Fruit fly (Drosophila melanogaster) whole organism, embryonic: Measurements from ENCODE around the gene Sar1.

ENCODE experiments used
- Adf1 ChIP-seq: fragments of 200-800 bp; sonication (Bioruptor generic); IDR thresholded peaks from 2 replicates; pipeline ENCODE4 v1.3.6; 2022; ENCODE audit warnings: missing biosample characterization, missing genetic modification characterization
- B-H2 ChIP-seq: fragments of 200-800 bp; sonication (Bioruptor generic); optimal IDR thresholded peaks from 2 replicates; lab custom pipeline; 2018; ENCODE audit warnings: missing biosample characterization, mild to moderate bottlenecking, missing genetic modification characterization
- CG10267 ChIP-seq: fragments of 200-800 bp; sonication (Bioruptor generic); optimal IDR thresholded peaks from 2 replicates; lab custom pipeline; 2018; ENCODE audit warnings: missing biosample characterization, mild to moderate bottlenecking, missing genetic modification characterization, moderate library complexity
- CG10321 ChIP-seq: fragments of 200-800 bp; sonication (Bioruptor generic); IDR thresholded peaks from 2 replicates; pipeline ENCODE4 v1.3.6; 2022; ENCODE audit warnings: missing biosample characterization, missing genetic modification characterization
- CG10565 ChIP-seq: fragments of 200-800 bp; sonication (Bioruptor generic); optimal IDR thresholded peaks from 3 replicates; lab custom pipeline; 2016; ENCODE audit warnings: missing biosample characterization, mild to moderate bottlenecking, missing genetic modification characterization
- CG12659 ChIP-seq: fragments of 200-800 bp; sonication (Bioruptor generic); optimal IDR thresholded peaks from 3 replicates; lab custom pipeline; 2017; ENCODE audit warnings: mild to moderate bottlenecking, missing biosample characterization, missing genetic modification reagents, missing genetic modification characterization
- CG12769 ChIP-seq: fragments of 200-800 bp; sonication (Bioruptor generic); optimal IDR thresholded peaks from 2 replicates; lab custom pipeline; 2019; ENCODE audit warnings: missing biosample characterization, mild to moderate bottlenecking, missing genetic modification characterization, moderate library complexity
- CG15073 ChIP-seq: fragments of 200-800 bp; sonication (Bioruptor generic); optimal IDR thresholded peaks from 2 replicates; lab custom pipeline; 2016; ENCODE audit warnings: missing biosample characterization, missing genetic modification characterization
- CG32532 ChIP-seq: fragments of 200-800 bp; sonication (Bioruptor generic); IDR thresholded peaks from 2 replicates; pipeline ENCODE4 v1.3.6; 2022; ENCODE audit warnings: missing biosample characterization, missing genetic modification characterization
- CG3407 ChIP-seq: fragments of 200-800 bp; sonication (Bioruptor generic); optimal IDR thresholded peaks from 2 replicates; lab custom pipeline; 2018; ENCODE audit warnings: missing biosample characterization, mild to moderate bottlenecking, missing genetic modification characterization
- CG4404 ChIP-seq: fragments of 200-800 bp; sonication (Bioruptor generic); IDR thresholded peaks from 2 replicates; pipeline ENCODE4 v1.3.6; 2022; ENCODE audit warnings: missing biosample characterization, missing genetic modification characterization
- CG6683 ChIP-seq: fragments of 200-800 bp; sonication (Bioruptor generic); optimal IDR thresholded peaks from 2 replicates; lab custom pipeline; 2017; ENCODE audit warnings: missing biosample characterization, mild to moderate bottlenecking, missing genetic modification characterization, missing genetic modification reagents
- CG6854 ChIP-seq: fragments of 200-800 bp; sonication (Bioruptor generic); optimal IDR thresholded peaks from 3 replicates; lab custom pipeline; 2017; ENCODE audit warnings: missing biosample characterization, mild to moderate bottlenecking, missing genetic modification characterization
- CG9876 ChIP-seq: fragments of 200-800 bp; sonication (Bioruptor generic); optimal IDR thresholded peaks from 2 replicates; lab custom pipeline; 2016; ENCODE audit warnings: missing biosample characterization, missing genetic modification characterization
- Dref ChIP-seq: fragments of 200-800 bp; sonication (Bioruptor generic); IDR thresholded peaks from 2 replicates; pipeline ENCODE4 v1.3.6; 2022; ENCODE audit warnings: missing biosample characterization, missing genetic modification characterization
- E2f2 ChIP-seq: fragments of 200-800 bp; sonication (Bioruptor generic); IDR thresholded peaks from 2 replicates; pipeline ENCODE4 v1.3.6; 2022; ENCODE audit warnings: missing biosample characterization, missing genetic modification characterization
- ERR ChIP-seq: fragments of 200-800 bp; sonication (Bioruptor generic); optimal IDR thresholded peaks from 2 replicates; lab custom pipeline; 2016; ENCODE audit warnings: missing biosample characterization, missing genetic modification characterization
- HmgD ChIP-seq: fragments of 200-800 bp; sonication (Bioruptor generic); optimal IDR thresholded peaks from 3 replicates; lab custom pipeline; 2016; ENCODE audit warnings: missing biosample characterization, missing genetic modification characterization
- Hr3 ChIP-seq: fragments of 200-800 bp; sonication (Bioruptor generic); optimal IDR thresholded peaks from 3 replicates; lab custom pipeline; 2016; ENCODE audit warnings: missing biosample characterization, missing genetic modification characterization
- Hsf ChIP-seq: fragments of 200-800 bp; sonication (Bioruptor generic); optimal IDR thresholded peaks from 3 replicates; lab custom pipeline; 2016; ENCODE audit warnings: missing biosample characterization, missing genetic modification characterization
- Lim3 ChIP-seq: fragments of 200-800 bp; sonication (Bioruptor generic); IDR thresholded peaks from 2 replicates; pipeline ENCODE4 v1.3.6; 2022; ENCODE audit warnings: missing biosample characterization, missing genetic modification characterization
- Med ChIP-seq: fragments of 200-800 bp; sonication (Bioruptor generic); peaks from one replicate; lab custom pipeline; 2016; ENCODE audit warnings: missing biosample characterization, missing genetic modification characterization, mild to moderate bottlenecking, inconsistent platforms, moderate library complexity
- NK7.1 ChIP-seq: fragments of 200-800 bp; sonication (Bioruptor generic); optimal IDR thresholded peaks from 3 replicates; lab custom pipeline; 2016; ENCODE audit warnings: missing biosample characterization, missing genetic modification characterization
- Neu2 ChIP-seq: fragments of 200-800 bp; sonication (Bioruptor generic); optimal IDR thresholded peaks from 3 replicates; lab custom pipeline; 2016; ENCODE audit warnings: missing biosample characterization, missing genetic modification characterization, borderline replicate concordance
- Optix ChIP-seq: fragments of 200-800 bp; sonication (Bioruptor generic); IDR thresholded peaks from 3 replicates; pipeline ENCODE4 v1.3.6; 2022; ENCODE audit warnings: missing biosample characterization, missing genetic modification characterization
- Scr ChIP-seq: fragments of 200-800 bp; sonication (Bioruptor generic); IDR thresholded peaks from 2 replicates; pipeline ENCODE4 v1.3.6; 2022; ENCODE audit warnings: missing biosample characterization, missing genetic modification characterization; ENCODE audit not compliant: partially characterized antibody
- Sry-δ ChIP-seq: fragments of 200-800 bp; sonication (Bioruptor generic); optimal IDR thresholded peaks from 2 replicates; lab custom pipeline; 2016; ENCODE audit warnings: missing biosample characterization, missing genetic modification characterization
- Ssrp ChIP-seq: fragments of 200-800 bp; sonication (Bioruptor generic); optimal IDR thresholded peaks from 2 replicates; lab custom pipeline; 2018; ENCODE audit warnings: missing biosample characterization, mild to moderate bottlenecking, missing genetic modification characterization, moderate library complexity
- Tbp ChIP-seq: fragments of >200 bp; optimal IDR thresholded peaks from 2 replicates; lab custom pipeline; 2018; ENCODE audit warnings: missing biosample characterization, missing genetic modification characterization
- bigmax ChIP-seq: fragments of 200-800 bp; sonication (Bioruptor generic); optimal IDR thresholded peaks from 2 replicates; lab custom pipeline; 2018; ENCODE audit warnings: missing biosample characterization, mild to moderate bottlenecking, missing genetic modification characterization
- bowl ChIP-seq: fragments of 200-800 bp; sonication (Bioruptor generic); IDR thresholded peaks from 2 replicates; pipeline ENCODE4 v1.3.6; 2022; ENCODE audit warnings: missing biosample characterization, missing genetic modification characterization
- btn ChIP-seq: fragments of 200-800 bp; sonication (Bioruptor generic); optimal IDR thresholded peaks from 2 replicates; lab custom pipeline; 2016; ENCODE audit warnings: missing biosample characterization, missing genetic modification characterization
- chinmo ChIP-seq: fragments of 200-800 bp; sonication (Bioruptor generic); IDR thresholded peaks from 4 replicates; pipeline ENCODE4 v1.3.6; 2022; ENCODE audit warnings: missing biosample characterization, missing genetic modification characterization; ENCODE audit not compliant: partially characterized antibody
- dimm ChIP-seq: fragments of 200-800 bp; sonication (Bioruptor generic); IDR thresholded peaks from 2 replicates; pipeline ENCODE4 v1.3.6; 2022; ENCODE audit warnings: missing biosample characterization, missing genetic modification characterization
- dmrt11E ChIP-seq: fragments of 200-800 bp; sonication (Bioruptor generic); optimal IDR thresholded peaks from 3 replicates; lab custom pipeline; 2018; ENCODE audit warnings: missing biosample characterization, mild to moderate bottlenecking, missing genetic modification characterization, moderate library complexity
- fd102C ChIP-seq: fragments of 200-800 bp; sonication (Bioruptor generic); optimal IDR thresholded peaks from 2 replicates; lab custom pipeline; 2018; ENCODE audit warnings: missing biosample characterization, mild to moderate bottlenecking, missing genetic modification characterization, moderate library complexity
- hb ChIP-seq: fragments of 200-800 bp; sonication (Bioruptor generic); IDR thresholded peaks from 3 replicates; pipeline ENCODE4 v1.3.6; 2022; ENCODE audit warnings: missing biosample characterization, missing genetic modification characterization; ENCODE audit not compliant: partially characterized antibody
- kni ChIP-seq: fragments of 200-800 bp; sonication (Bioruptor generic); optimal IDR thresholded peaks from 3 replicates; lab custom pipeline; 2017; ENCODE audit warnings: mild to moderate bottlenecking, missing biosample characterization, missing genetic modification reagents, missing genetic modification characterization
- lab ChIP-seq: fragments of 200-800 bp; sonication (Bioruptor generic); optimal IDR thresholded peaks from 3 replicates; lab custom pipeline; 2017; ENCODE audit warnings: missing biosample characterization, missing genetic modification characterization, mild to moderate bottlenecking, moderate library complexity, missing genetic modification reagents
- prd ChIP-seq, 3 experiments: fragments of >200 bp in 2 of 3; fragments of 200-800 bp in 1 of 3; sonication (Bioruptor generic) in 1 of 3; optimal IDR thresholded peaks in 2 of 3; IDR thresholded peaks in 1 of 3; 2 replicates in 2 of 3; 3 replicates in 1 of 3; pipeline versions ENCODE4 v1.3.6 to Lab custom; 2017 to 2022; ENCODE audit warnings: missing biosample characterization in 1 of 3, missing genetic modification characterization in 1 of 3
- repo ChIP-seq: fragments of 200-800 bp; sonication (Bioruptor generic); optimal IDR thresholded peaks from 2 replicates; lab custom pipeline; 2016; ENCODE audit warnings: missing biosample characterization, missing genetic modification characterization
- row ChIP-seq: fragments of 200-800 bp; sonication (Bioruptor generic); IDR thresholded peaks from 3 replicates; pipeline ENCODE4 v1.3.6; 2022; ENCODE audit warnings: missing biosample characterization, missing genetic modification characterization
- sens ChIP-seq: fragments of 200-800 bp; sonication (Bioruptor generic); peaks from one replicate; lab custom pipeline; 2016; ENCODE audit warnings: missing biosample characterization, missing genetic modification characterization
- sim ChIP-seq: fragments of 200-800 bp; sonication (Bioruptor generic); IDR thresholded peaks from 2 replicates; pipeline ENCODE4 v1.3.6; 2022; ENCODE audit warnings: missing biosample characterization, missing genetic modification characterization
- sug ChIP-seq: fragments of 200-800 bp; optimal IDR thresholded peaks from 2 replicates; lab custom pipeline; 2019; ENCODE audit warnings: missing biosample characterization, mild to moderate bottlenecking, missing genetic modification characterization, moderate library complexity
- tio ChIP-seq: fragments of 200-800 bp; sonication (Bioruptor generic); optimal IDR thresholded peaks from 2 replicates; lab custom pipeline; 2017; ENCODE audit warnings: missing biosample characterization, missing genetic modification characterization, inconsistent platforms
- trem ChIP-seq: fragments of 200-800 bp; optimal IDR thresholded peaks from 3 replicates; lab custom pipeline; 2019; ENCODE audit warnings: missing biosample characterization, mild to moderate bottlenecking, missing genetic modification characterization, moderate library complexity
- vnd ChIP-seq: fragments of 200-800 bp; sonication (Bioruptor generic); IDR thresholded peaks from 3 replicates; pipeline ENCODE4 v1.3.6; 2022; ENCODE audit warnings: missing biosample characterization, missing genetic modification characterization; ENCODE audit not compliant: partially characterized antibody
- z ChIP-seq: fragments of 200-800 bp; sonication (Bioruptor generic); IDR thresholded peaks from 3 replicates; pipeline ENCODE4 v1.3.6; 2022; ENCODE audit warnings: missing biosample characterization, missing genetic modification characterization

Sar1 gene

DNA sequence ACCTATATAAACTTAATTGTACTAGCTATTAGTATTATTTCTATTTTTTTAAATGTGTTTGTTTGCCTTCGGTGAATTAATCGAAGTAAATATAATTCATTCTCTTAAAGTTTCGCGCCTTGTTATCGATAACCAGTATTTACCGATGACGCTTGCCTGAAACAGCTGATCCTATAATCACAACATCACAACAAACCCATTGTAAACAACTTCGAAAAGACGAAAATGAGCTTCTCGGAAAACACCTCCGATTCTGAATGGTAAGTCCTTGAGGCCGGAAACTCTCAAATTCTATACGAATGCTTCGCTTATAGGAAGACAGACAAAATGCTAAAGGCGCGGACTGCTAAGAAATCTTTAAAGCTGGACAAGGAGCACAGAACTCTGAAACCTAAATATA lies 23.5 kb downstream of the Sar1 start, which contains the start of gene CG34149 (continued):
- TF ChIP-seq E2f2 (GFP tag; lab: Robert Waterston, UW), result peak; percentile 84
- no peak for TF ChIP-seq bigmax (GFP tag; lab: Kevin White, UChicago)

dm6 chr3R:22381077-22381476 lies 24.6 kb downstream of the Sar1 start, which contains the start of gene CG43342:
Gene CG43342 (plus strand): TSS chr3R:22381340.
- TF ChIP-seq CG12659, result no peak
- no peak for TF ChIP-seq ERR (GFP tag; lab: Kevin White, UChicago)
- TF ChIP-seq CG10267 (tag; lab: Kevin White, UChicago), result peak; percentile 6
- peak; percentile 69 for TF ChIP-seq sens (GFP tag; lab: Kevin White, UChicago)
- TF ChIP-seq vnd (GFP tag; lab: Robert Waterston, UW), result peak; percentile 80
- TF ChIP-seq chinmo (GFP tag; lab: Robert Waterston, UW), result peak; percentile 79; the same call in 1 of the 4 replicates
- TF ChIP-seq B-H2 (GFP tag; lab: Kevin White, UChicago), result no peak
- no peak for TF ChIP-seq btn (GFP tag; lab: Kevin White, UChicago)
- no peak for TF ChIP-seq CG9876 (GFP tag; lab: Kevin White, UChicago)
- TF ChIP-seq CG4404 (GFP tag; lab: Robert Waterston, UW), result no peak
- TF ChIP-seq tio, result no peak
- TF ChIP-seq Scr (GFP tag; lab: Robert Waterston, UW), result peak; percentile 78
- no peak for TF ChIP-seq kni (GFP tag; lab: Kevin White, UChicago)
- peak; percentile 82 for TF ChIP-seq hb (GFP tag; lab: Robert Waterston, UW)
- TF ChIP-seq z, result no peak
- no peak for TF ChIP-seq repo
- no peak for TF ChIP-seq CG6854 (GFP tag; lab: Kevin White, UChicago)
- TF ChIP-seq CG32532, result no peak
- no peak for TF ChIP-seq HmgD (GFP tag; lab: Kevin White, UChicago)
- no peak for TF ChIP-seq dimm (GFP tag; lab: Robert Waterston, UW)
- TF ChIP-seq Dref, result peak; percentile 83
- no peak for TF ChIP-seq prd (optimal IDR thresholded peaks at IDR 0.05; lab: Kevin White, UChicago)
- TF ChIP-seq prd (GFP tag; IDR thresholded peaks at IDR 0.05; lab: Robert Waterston, UW), result no peak
- TF ChIP-seq sim (GFP tag; lab: Robert Waterston, UW), result no peak
- TF ChIP-seq CG6683 (GFP tag; lab: Kevin White, UChicago), result no peak
- no peak for TF ChIP-seq CG10321
- TF ChIP-seq CG15073, result no peak
- TF ChIP-seq Lim3, result no peak
- TF ChIP-seq bowl (GFP tag; lab: Robert Waterston, UW), result no peak
- TF ChIP-seq Hr3 (GFP tag; lab: Kevin White, UChicago), result no peak
- no peak for TF ChIP-seq fd102C
- peak; percentile 82 for TF ChIP-seq Sry-δ (GFP tag; lab: Kevin White, UChicago)
- no peak for TF ChIP-seq NK7.1
- peak; percentile 57 for TF ChIP-seq trem (tag; lab: Kevin White, UChicago)
- no peak for TF ChIP-seq CG3407
- no peak for TF ChIP-seq Ssrp (tag; lab: Kevin White, UChicago)
- no peak for TF ChIP-seq Hsf (GFP tag; lab: Kevin White, UChicago)
- no peak for TF ChIP-seq lab (GFP tag; lab: Kevin White, UChicago)
- TF ChIP-seq sug (tag; lab: Kevin White, UChicago), result no peak
- no peak for TF ChIP-seq Med (GFP tag; lab: Kevin White, UChicago)
- no peak for TF ChIP-seq Optix (GFP tag; lab: Robert Waterston, UW)
- TF ChIP-seq CG10565, result no peak
- no peak for TF ChIP-seq Adf1 (GFP tag; lab: Robert Waterston, UW)
- no peak for TF ChIP-seq Tbp
- no peak for TF ChIP-seq dmrt11E (tag; lab: Kevin White, UChicago)
- no peak for TF ChIP-seq Neu2 (GFP tag; lab: Kevin White, UChicago)
- no peak for TF ChIP-seq row (GFP tag; lab: Robert Waterston, UW)
- TF ChIP-seq CG12769 (tag; lab: Kevin White, UChicago), result no peak
